Fruit fly (Drosophila melanogaster): ENCODE results near the gene btn.

The btn gene

DNA sequence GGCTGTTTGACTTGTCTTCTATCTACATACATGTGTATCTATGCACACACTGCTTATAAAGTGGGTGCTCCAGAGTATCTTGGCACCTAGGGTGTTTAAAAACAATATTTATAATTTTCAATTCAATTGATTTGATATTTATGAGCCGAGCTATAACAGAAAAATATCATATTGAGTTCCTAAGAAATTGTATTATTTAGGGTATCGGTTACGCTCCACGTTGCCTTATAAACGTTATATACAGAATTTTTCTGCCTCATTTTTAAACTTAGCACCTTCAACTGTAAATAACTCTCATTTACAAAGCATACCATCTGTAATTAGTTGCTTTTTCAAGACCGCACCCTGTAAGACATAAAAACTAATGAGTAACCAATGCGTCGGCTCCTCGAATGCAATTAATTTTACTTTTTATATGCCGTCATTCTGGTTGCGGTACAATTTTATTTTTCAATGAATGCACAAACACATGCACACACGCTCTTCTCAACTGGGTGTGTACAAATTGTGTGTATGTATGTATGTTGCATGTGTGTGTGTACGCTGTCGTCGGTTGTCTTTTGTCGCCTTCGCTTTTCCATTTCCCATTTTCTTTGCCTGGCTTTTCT lies 4.3 kb upstream of the btn start (continued):
- TF ChIP-seq ac (GFP tag; optimal IDR thresholded peaks at IDR 0.05): peak; percentile 1
- no peak for TF ChIP-seq knrl (GFP tag; IDR thresholded peaks at IDR 0.05; ENCODE audit: partially characterized antibody)
- TF ChIP-seq HHEX (GFP tag; optimal IDR thresholded peaks at IDR 0.05): peak; percentile 5
- TF ChIP-seq CG11560 (tag; IDR thresholded peaks at IDR 0.05): no peak
- TF ChIP-seq CG17612 (GFP tag; IDR thresholded peaks at IDR 0.05): no peak
- TF ChIP-seq Atf3 (GFP tag; optimal IDR thresholded peaks at IDR 0.05): peak; percentile 47
- peak; percentile 32 for TF ChIP-seq Bdp1 (GFP tag; optimal IDR thresholded peaks at IDR 0.05)
- TF ChIP-seq otp (GFP tag; IDR thresholded peaks at IDR 0.05): 0 out of 3 replicates have a peak, but pooled peaks have one; percentile 10
- TF ChIP-seq hb (GFP tag; IDR thresholded peaks at IDR 0.05; ENCODE audit: partially characterized antibody): no peak
- no peak for TF ChIP-seq CG6683 (GFP tag; optimal IDR thresholded peaks at IDR 0.05)
- no peak for TF ChIP-seq usp (GFP tag; optimal IDR thresholded peaks at IDR 0.05)
- no peak for TF ChIP-seq Fer3 (tag; optimal IDR thresholded peaks at IDR 0.05)
- peak; percentile 13; the same call in 1 of the 3 replicates for TF ChIP-seq so (GFP tag; IDR thresholded peaks at IDR 0.05)
- TF ChIP-seq sisA (GFP tag; IDR thresholded peaks at IDR 0.05): peak; percentile 47; the same call in 1 of the 2 replicates
- TF ChIP-seq p53 (GFP tag; optimal IDR thresholded peaks at IDR 0.05): no peak
- no peak for TF ChIP-seq pita (GFP tag; optimal IDR thresholded peaks at IDR 0.05)
- TF ChIP-seq Myb (GFP tag; optimal IDR thresholded peaks at IDR 0.05): no peak
- peak; percentile 68 for TF ChIP-seq kni (GFP tag; optimal IDR thresholded peaks at IDR 0.05)
- TF ChIP-seq CG13287 (GFP tag; IDR thresholded peaks at IDR 0.05; ENCODE audit: partially characterized antibody): no peak
- TF ChIP-seq CG12104 (GFP tag; optimal IDR thresholded peaks at IDR 0.05): peak; percentile 61
- TF ChIP-seq slbo (GFP tag; IDR thresholded peaks at IDR 0.05): peak; percentile 21; the same call in 1 of the 2 replicates
- TF ChIP-seq CG14441 (GFP tag; IDR thresholded peaks at IDR 0.05): 0 out of 2 replicates have a peak, but pooled peaks have one; percentile 28
- TF ChIP-seq CG8944 (GFP tag; optimal IDR thresholded peaks at IDR 0.05): no peak
- TF ChIP-seq pfk (GFP tag; optimal IDR thresholded peaks at IDR 0.05): no peak
- TF ChIP-seq Stat92E (GFP tag; optimal IDR thresholded peaks at IDR 0.05): peak in 1 of 3 experiments; percentile 80
- TF ChIP-seq CG9437 (GFP tag; optimal IDR thresholded peaks at IDR 0.05): peak; percentile 70
- no peak for TF ChIP-seq Hmx (GFP tag; optimal IDR thresholded peaks at IDR 0.05)
- TF ChIP-seq CG8290 (GFP tag; optimal IDR thresholded peaks at IDR 0.05): peak; percentile 52
- peak in 1 of 2 experiments; percentile 21 for TF ChIP-seq CG8290 (tag; optimal IDR thresholded peaks at IDR 0.05)
- no peak for TF ChIP-seq luna (GFP tag; optimal IDR thresholded peaks at IDR 0.05)
- TF ChIP-seq CG10462 (GFP tag; optimal IDR thresholded peaks at IDR 0.05): peak; percentile 29
- peak; percentile 20 for TF ChIP-seq nau (GFP tag; optimal IDR thresholded peaks at IDR 0.05)
- no peak for TF ChIP-seq al (GFP tag; IDR thresholded peaks at IDR 0.05)
- TF ChIP-seq Vsx1 (GFP tag; optimal IDR thresholded peaks at IDR 0.05): peak; percentile 48
- no peak for TF ChIP-seq Tbp (GFP tag; optimal IDR thresholded peaks at IDR 0.05)
- no peak for TF ChIP-seq seq (GFP tag; IDR thresholded peaks at IDR 0.05)
- TF ChIP-seq Ada2b (GFP tag; IDR thresholded peaks at IDR 0.05): 0 out of 2 replicates have a peak, but pooled peaks have one; percentile 13
- no peak for TF ChIP-seq dimm (GFP tag; IDR thresholded peaks at IDR 0.05)
- TF ChIP-seq CG14667 (GFP tag; IDR thresholded peaks at IDR 0.05): no peak
- peak; percentile 40 for TF ChIP-seq wek (GFP tag; optimal IDR thresholded peaks at IDR 0.05)
- TF ChIP-seq CG4820 (GFP tag; optimal IDR thresholded peaks at IDR 0.05): peak; percentile 63
- no peak for TF ChIP-seq hth (optimal IDR thresholded peaks at IDR 0.05)
- no peak for TF ChIP-seq MESR4 (GFP tag; optimal IDR thresholded peaks at IDR 0.05)
- no peak for TF ChIP-seq CG9876 (GFP tag; optimal IDR thresholded peaks at IDR 0.05)
- TF ChIP-seq ato (GFP tag; IDR thresholded peaks at IDR 0.05; ENCODE audit: partially characterized antibody): no peak
- no peak for TF ChIP-seq gfzf (GFP tag; optimal IDR thresholded peaks at IDR 0.05)
- no peak for TF ChIP-seq Bgb (GFP tag; IDR thresholded peaks at IDR 0.05; ENCODE audit: partially characterized antibody)
- TF ChIP-seq wor (GFP tag; IDR thresholded peaks at IDR 0.05): peak; percentile 68
- peak; percentile 1 to 38 for TF ChIP-seq Pdp1 (GFP tag; optimal IDR thresholded peaks at IDR 0.05)
- TF ChIP-seq Sry-β (GFP tag; optimal IDR thresholded peaks at IDR 0.05): peak; percentile 1

Data from whole organism, embryonic.